Fruit fly (Drosophila melanogaster) whole organism, embryonic: ENCODE data around the gene fz3.
A peak's percentile ranks its signal among the peaks of the same experiment; 100 is the strongest.

Experiments
- Abd-B ChIP-seq: fragments of 200-800 bp; sonication (Bioruptor generic); optimal IDR thresholded peaks from 2 replicates; lab custom pipeline; 2018; ENCODE audit warnings: missing biosample characterization, mild to moderate bottlenecking, missing genetic modification characterization, moderate library complexity
- Asciz ChIP-seq: fragments of 200-800 bp; sonication (Bioruptor generic); optimal IDR thresholded peaks from 2 replicates; lab custom pipeline; 2017; ENCODE audit warnings: missing biosample characterization, mild to moderate bottlenecking, missing genetic modification characterization, missing genetic modification reagents
- Atf-2 ChIP-seq: fragments of 200-800 bp; sonication (Bioruptor generic); optimal IDR thresholded peaks from 2 replicates; lab custom pipeline; 2016; ENCODE audit warnings: missing biosample characterization, missing genetic modification characterization
- CG10959 ChIP-seq: fragments of 200-800 bp; sonication (Bioruptor generic); IDR thresholded peaks from 2 replicates; pipeline ENCODE4 v1.3.6; 2022; ENCODE audit warnings: missing biosample characterization, missing genetic modification characterization
- CG11085 ChIP-seq: fragments of 200-800 bp; sonication (Bioruptor generic); IDR thresholded peaks from 2 replicates; pipeline ENCODE4 v1.3.6; 2022; ENCODE audit warnings: missing biosample characterization, missing genetic modification characterization
- CG11247 ChIP-seq: fragments of 200-800 bp; sonication (Bioruptor generic); IDR thresholded peaks from 2 replicates; pipeline ENCODE4 v1.3.6; 2022; ENCODE audit warnings: missing biosample characterization, missing genetic modification characterization
- CG12236 ChIP-seq: fragments of 200-800 bp; sonication (Bioruptor generic); optimal IDR thresholded peaks from 2 replicates; lab custom pipeline; 2016; ENCODE audit warnings: missing biosample characterization, missing genetic modification characterization
- CG14710 ChIP-seq: fragments of 200-800 bp; sonication (Bioruptor generic); optimal IDR thresholded peaks from 3 replicates; lab custom pipeline; 2019; ENCODE audit warnings: missing biosample characterization, mild to moderate bottlenecking, missing genetic modification characterization, moderate library complexity
- CG16863 ChIP-seq: fragments of 200-800 bp; sonication (Bioruptor generic); optimal IDR thresholded peaks from 3 replicates; lab custom pipeline; 2016; ENCODE audit warnings: missing biosample characterization, missing genetic modification characterization
- CG17912 ChIP-seq: fragments of 200-800 bp; sonication (Bioruptor generic); optimal IDR thresholded peaks from 2 replicates; lab custom pipeline; 2018; ENCODE audit warnings: missing biosample characterization, mild to moderate bottlenecking, missing genetic modification characterization
- CG18619 ChIP-seq: fragments of 200-800 bp; sonication (Bioruptor generic); optimal IDR thresholded peaks from 3 replicates; lab custom pipeline; 2017; ENCODE audit warnings: missing biosample characterization, mild to moderate bottlenecking, missing genetic modification characterization
- CG18764 ChIP-seq: fragments of 200-800 bp; sonication (Bioruptor generic); optimal IDR thresholded peaks from 3 replicates; lab custom pipeline; 2016; ENCODE audit warnings: missing biosample characterization, missing genetic modification characterization
- CG2129 ChIP-seq: fragments of 200-800 bp; sonication (Bioruptor generic); IDR thresholded peaks from 2 replicates; pipeline ENCODE4 v1.3.6; 2022; ENCODE audit warnings: missing biosample characterization, missing genetic modification characterization; ENCODE audit not compliant: partially characterized antibody
- CG30020 ChIP-seq: fragments of 200-800 bp; optimal IDR thresholded peaks from 2 replicates; lab custom pipeline; 2019; ENCODE audit warnings: missing biosample characterization, mild to moderate bottlenecking, missing genetic modification characterization, moderate library complexity
- CG3163 ChIP-seq: fragments of 200-800 bp; sonication (Bioruptor generic); optimal IDR thresholded peaks from 3 replicates; lab custom pipeline; 2016; ENCODE audit warnings: missing biosample characterization, missing genetic modification characterization
- CG4854 ChIP-seq: fragments of 200-800 bp; sonication (Bioruptor generic); optimal IDR thresholded peaks from 2 replicates; lab custom pipeline; 2016; ENCODE audit warnings: missing biosample characterization, missing genetic modification characterization, inconsistent platforms
- CoRest ChIP-seq: fragments of 200-800 bp; sonication (Bioruptor generic); optimal IDR thresholded peaks from 3 replicates; lab custom pipeline; 2018; ENCODE audit warnings: missing biosample characterization, mild to moderate bottlenecking, missing genetic modification characterization, moderate library complexity
- Ets97D ChIP-seq: fragments of 200-800 bp; sonication (Bioruptor generic); optimal IDR thresholded peaks from 3 replicates; lab custom pipeline; 2016; ENCODE audit warnings: missing biosample characterization, missing genetic modification characterization
- Fer3 ChIP-seq: fragments of 200-800 bp; sonication (Bioruptor generic); optimal IDR thresholded peaks from 2 replicates; lab custom pipeline; 2018; ENCODE audit warnings: missing biosample characterization, mild to moderate bottlenecking, missing genetic modification characterization, moderate library complexity
- Lhr ChIP-seq: fragments of 200-800 bp; sonication (Bioruptor generic); optimal IDR thresholded peaks from 3 replicates; lab custom pipeline; 2017; ENCODE audit warnings: mild to moderate bottlenecking, missing biosample characterization, missing genetic modification reagents, missing genetic modification characterization
- Oli ChIP-seq: fragments of 200-800 bp; sonication (Bioruptor generic); optimal IDR thresholded peaks from 2 replicates; lab custom pipeline; 2018; ENCODE audit warnings: missing biosample characterization, mild to moderate bottlenecking, missing genetic modification characterization, moderate library complexity
- Ravus ChIP-seq: fragments of 200-800 bp; sonication (Bioruptor generic); IDR thresholded peaks from 2 replicates; pipeline ENCODE4 v1.3.6; 2022; ENCODE audit warnings: missing biosample characterization, missing genetic modification characterization
- Side ChIP-seq: fragments of 200-800 bp; sonication (Bioruptor generic); optimal IDR thresholded peaks from 2 replicates; lab custom pipeline; 2016; ENCODE audit warnings: missing biosample characterization, missing genetic modification characterization
- Sry-δ ChIP-seq: fragments of 200-800 bp; sonication (Bioruptor generic); optimal IDR thresholded peaks from 2 replicates; lab custom pipeline; 2016; ENCODE audit warnings: missing biosample characterization, missing genetic modification characterization
- Stat92E ChIP-seq, 3 experiments: fragments of >200 bp in 2 of 3; fragments of 200-800 bp in 1 of 3; sonication (Bioruptor generic) in 1 of 3; optimal IDR thresholded peaks; 2 replicates each; lab custom pipeline; 2017 to 2019; ENCODE audit warnings: missing biosample characterization in 3 of 3, missing genetic modification characterization in 3 of 3, mild to moderate bottlenecking in 1 of 3, moderate library complexity in 1 of 3
- bab2 ChIP-seq: fragments of 200-800 bp; sonication (Bioruptor generic); optimal IDR thresholded peaks from 2 replicates; lab custom pipeline; 2016; ENCODE audit warnings: missing biosample characterization, missing genetic modification characterization
- caup ChIP-seq: fragments of 200-800 bp; sonication (Bioruptor generic); optimal IDR thresholded peaks from 3 replicates; lab custom pipeline; 2017; ENCODE audit warnings: missing biosample characterization, mild to moderate bottlenecking, missing genetic modification characterization, moderate library complexity; ENCODE audit not compliant: severe bottlenecking
- chm ChIP-seq: fragments of 200-800 bp; sonication (Bioruptor generic); IDR thresholded peaks from 2 replicates; pipeline ENCODE4 v1.3.6; 2022; ENCODE audit warnings: missing biosample characterization, missing genetic modification characterization
- dati ChIP-seq: fragments of 200-800 bp; sonication (Bioruptor generic); IDR thresholded peaks from 2 replicates; pipeline ENCODE4 v1.3.6; 2022; ENCODE audit warnings: missing biosample characterization, missing genetic modification characterization
- eyg ChIP-seq: fragments of 200-800 bp; sonication (Bioruptor generic); optimal IDR thresholded peaks from 3 replicates; lab custom pipeline; 2016; ENCODE audit warnings: missing biosample characterization, missing genetic modification characterization
- fd102C ChIP-seq: fragments of 200-800 bp; sonication (Bioruptor generic); optimal IDR thresholded peaks from 2 replicates; lab custom pipeline; 2018; ENCODE audit warnings: missing biosample characterization, mild to moderate bottlenecking, missing genetic modification characterization, moderate library complexity
- fd64A ChIP-seq: fragments of 200-800 bp; sonication (Bioruptor generic); optimal IDR thresholded peaks from 3 replicates; lab custom pipeline; 2018; ENCODE audit warnings: missing biosample characterization, mild to moderate bottlenecking, missing genetic modification characterization
- gcm ChIP-seq: fragments of 200-800 bp; sonication (Bioruptor generic); optimal IDR thresholded peaks from 2 replicates; lab custom pipeline; 2019; ENCODE audit warnings: missing biosample characterization, mild to moderate bottlenecking, missing genetic modification characterization, moderate library complexity
- hb ChIP-seq: fragments of 200-800 bp; sonication (Bioruptor generic); IDR thresholded peaks from 3 replicates; pipeline ENCODE4 v1.3.6; 2022; ENCODE audit warnings: missing biosample characterization, missing genetic modification characterization; ENCODE audit not compliant: partially characterized antibody
- kay ChIP-seq: fragments of 200-800 bp; sonication (Bioruptor generic); optimal IDR thresholded peaks from 2 replicates; lab custom pipeline; 2016; ENCODE audit warnings: missing biosample characterization, missing genetic modification characterization
- ken ChIP-seq: fragments of 200-800 bp; sonication (Bioruptor generic); IDR thresholded peaks from 3 replicates; pipeline ENCODE4 v1.3.6; 2022; ENCODE audit warnings: missing biosample characterization, missing genetic modification characterization
- org-1 ChIP-seq: fragments of 200-800 bp; sonication (Bioruptor generic); optimal IDR thresholded peaks from 2 replicates; lab custom pipeline; 2017; ENCODE audit warnings: missing biosample characterization, missing genetic modification characterization
- pho ChIP-seq: fragments of 200-800 bp; sonication (Bioruptor generic); optimal IDR thresholded peaks from 2 replicates; lab custom pipeline; 2016; ENCODE audit warnings: missing biosample characterization, missing genetic modification characterization
- pita ChIP-seq: fragments of 200-800 bp; sonication (Bioruptor generic); optimal IDR thresholded peaks from 2 replicates; lab custom pipeline; 2017; ENCODE audit warnings: missing biosample characterization, mild to moderate bottlenecking, missing genetic modification characterization
- psq ChIP-seq: fragments of 200-800 bp; sonication (Bioruptor generic); optimal IDR thresholded peaks from 2 replicates; lab custom pipeline; 2017; ENCODE audit warnings: missing biosample characterization, missing genetic modification characterization
- schlank ChIP-seq: fragments of 200-800 bp; sonication (Bioruptor generic); optimal IDR thresholded peaks from 2 replicates; lab custom pipeline; 2018; ENCODE audit warnings: missing biosample characterization, mild to moderate bottlenecking, missing genetic modification characterization
- scrt ChIP-seq: fragments of 200-800 bp; sonication (Bioruptor generic); optimal IDR thresholded peaks from 2 replicates; lab custom pipeline; 2018; ENCODE audit warnings: missing biosample characterization, mild to moderate bottlenecking, missing genetic modification characterization, moderate library complexity
- sisA ChIP-seq: fragments of 200-800 bp; sonication (Bioruptor generic); IDR thresholded peaks from 2 replicates; pipeline ENCODE4 v1.3.6; 2022; ENCODE audit warnings: missing biosample characterization, missing genetic modification characterization
- slou ChIP-seq: fragments of 200-800 bp; sonication (Bioruptor generic); optimal IDR thresholded peaks from 3 replicates; lab custom pipeline; 2016; ENCODE audit warnings: missing biosample characterization, missing genetic modification characterization
- sug ChIP-seq: fragments of 200-800 bp; optimal IDR thresholded peaks from 2 replicates; lab custom pipeline; 2019; ENCODE audit warnings: missing biosample characterization, mild to moderate bottlenecking, missing genetic modification characterization, moderate library complexity
- unc-4 ChIP-seq: fragments of 200-800 bp; sonication (Bioruptor generic); IDR thresholded peaks from 2 replicates; pipeline ENCODE4 v1.3.6; 2022; ENCODE audit warnings: missing biosample characterization, missing genetic modification characterization; ENCODE audit not compliant: partially characterized antibody
- vvl ChIP-seq: fragments of 200-800 bp; sonication (Bioruptor generic); IDR thresholded peaks from 2 replicates; pipeline ENCODE4 v1.3.6; 2022; ENCODE audit warnings: missing biosample characterization, missing genetic modification characterization
- zen2 ChIP-seq: fragments of 200-800 bp; sonication (Bioruptor generic); IDR thresholded peaks from 3 replicates; pipeline ENCODE4 v1.3.6; 2022; ENCODE audit warnings: missing biosample characterization, missing genetic modification characterization; ENCODE audit not compliant: partially characterized antibody
- zf30C ChIP-seq: fragments of 200-800 bp; sonication (Bioruptor generic); optimal IDR thresholded peaks from 3 replicates; lab custom pipeline; 2018; ENCODE audit warnings: missing biosample characterization, mild to moderate bottlenecking, missing genetic modification characterization

The fz3 gene

DNA sequence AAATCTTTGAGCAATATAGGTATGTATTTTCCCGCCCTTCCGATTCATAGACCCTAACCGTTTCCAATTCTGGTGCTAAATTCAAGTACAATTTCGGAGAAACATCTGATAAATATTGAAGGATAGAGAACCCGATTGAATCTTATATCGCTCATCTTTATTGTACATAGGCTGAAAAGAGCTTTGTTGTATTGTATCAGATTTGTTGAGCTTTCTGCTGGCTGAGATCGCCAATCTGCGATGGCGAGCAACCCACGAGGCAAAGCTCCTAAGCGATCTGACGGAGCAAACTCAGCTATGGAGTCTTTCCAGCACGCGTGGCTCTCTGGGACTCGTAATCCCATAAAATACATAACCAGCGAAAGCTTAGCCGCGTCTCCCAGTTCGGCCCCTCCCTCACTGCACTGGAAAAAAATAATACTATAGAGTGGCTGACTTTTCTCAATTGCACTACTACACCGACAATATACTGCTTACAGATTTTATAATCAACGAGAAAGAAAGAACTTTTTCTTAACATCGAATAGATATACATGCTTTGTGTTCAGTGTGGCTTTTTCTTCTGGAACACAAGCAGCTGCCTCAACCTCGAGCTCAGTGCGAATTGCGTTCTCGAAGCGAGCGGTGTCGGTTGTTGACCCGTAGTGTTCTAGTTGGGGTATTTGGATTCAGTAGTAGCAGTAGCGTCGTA lies 14.0 kb upstream of the fz3 start (continued):
- TF ChIP-seq caup (GFP tag; lab: Kevin White, UChicago) (peak; percentile 92), Sry-δ (GFP tag; lab: Kevin White, UChicago) (peak; percentile 52), fd102C (GFP tag; lab: Kevin White, UChicago) (no peak), Atf-2 (GFP tag; lab: Kevin White, UChicago) (peak; percentile 67), CG14710 (tag; lab: Kevin White, UChicago) (peak; percentile 35), gcm (GFP tag; lab: Kevin White, UChicago) (peak; percentile 49), CG18764 (GFP tag; lab: Kevin White, UChicago) (peak; percentile 41), slou (GFP tag; lab: Kevin White, UChicago) (peak; percentile 37), CG18619 (peak; percentile 83), psq (GFP tag; lab: Kevin White, UChicago) (peak; percentile 24), CG11085 (GFP tag; lab: Robert Waterston, UW) (peak; percentile 84), dati (GFP tag; lab: Robert Waterston, UW) (peak; percentile 52; the same call in 1 of the 2 replicates), zen2 (GFP tag; lab: Robert Waterston, UW) (no peak), kay (peak; percentile 67), CG4854 (peak; percentile 81), org-1 (GFP tag; lab: Kevin White, UChicago) (peak; percentile 74), bab2 (GFP tag; lab: Kevin White, UChicago) (peak; percentile 87), Ets97D (GFP tag; lab: Kevin White, UChicago) (peak; percentile 56), sug (tag; lab: Kevin White, UChicago) (peak; percentile 68), Lhr (GFP tag; lab: Kevin White, UChicago) (peak; percentile 19), CG11247 (GFP tag; lab: Robert Waterston, UW) (peak; percentile 88), CG10959 (peak; percentile 45; the same call in 1 of the 2 replicates), CG16863 (peak; percentile 68), hb (no peak), CG3163 (GFP tag; lab: Kevin White, UChicago) (peak; percentile 51), CG17912 (GFP tag; lab: Kevin White, UChicago) (no peak), pho (peak; percentile 94), zf30C (GFP tag; lab: Kevin White, UChicago) (peak; percentile 78), schlank (tag; lab: Kevin White, UChicago) (peak; percentile 79), chm (GFP tag; lab: Robert Waterston, UW) (peak; percentile 82), Stat92E (GFP tag; optimal IDR thresholded peaks at IDR 0.05; lab: Kevin White, UChicago) (no peak), CG2129 (GFP tag; lab: Robert Waterston, UW) (no peak), fd64A (peak; percentile 41), Side (GFP tag; lab: Kevin White, UChicago) (peak; percentile 85), unc-4 (GFP tag; lab: Robert Waterston, UW) (no peak), Asciz (peak; percentile 50), CG30020 (tag; lab: Kevin White, UChicago) (no peak), Abd-B (GFP tag; lab: Kevin White, UChicago) (peak; percentile 41), Fer3 (peak; percentile 90), Oli (tag; lab: Kevin White, UChicago) (peak; percentile 75), pita (GFP tag; lab: Kevin White, UChicago) (no peak), eyg (GFP tag; lab: Kevin White, UChicago) (peak; percentile 87), CG12236 (peak; percentile 56), Ravus (GFP tag; lab: Robert Waterston, UW) (peak; percentile 70), sisA (GFP tag; lab: Robert Waterston, UW) (peak; percentile 79), ken (GFP tag; lab: Robert Waterston, UW) (peak; percentile 83), vvl (peak; percentile 92), scrt (GFP tag; lab: Kevin White, UChicago) (peak; percentile 76), CoRest (peak; percentile 78)
